Fruit fly (Drosophila melanogaster) whole organism, embryonic: ENCODE results near the gene LanB1.

Experiments
- Abd-B ChIP-seq: fragments of 200-800 bp; sonication (Bioruptor generic); optimal IDR thresholded peaks from 2 replicates; lab custom pipeline; 2018; ENCODE audit warnings: missing biosample characterization, mild to moderate bottlenecking, missing genetic modification characterization, moderate library complexity
- Antp ChIP-seq: fragments of 200-800 bp; sonication (Bioruptor generic); optimal IDR thresholded peaks from 3 replicates; lab custom pipeline; 2016; ENCODE audit warnings: missing biosample characterization, missing genetic modification characterization
- Atf6 ChIP-seq: fragments of 200-800 bp; sonication (Bioruptor generic); IDR thresholded peaks from 2 replicates; pipeline ENCODE4 v1.3.6; 2022; ENCODE audit warnings: missing biosample characterization, missing genetic modification characterization
- BEAF-32 ChIP-seq: fragments of 200-800 bp; sonication (Bioruptor generic); optimal IDR thresholded peaks from 3 replicates; lab custom pipeline; 2017; ENCODE audit warnings: missing biosample characterization, missing genetic modification characterization, mild to moderate bottlenecking, moderate library complexity, missing genetic modification reagents
- Bgb ChIP-seq: fragments of 200-800 bp; sonication (Bioruptor generic); IDR thresholded peaks from 2 replicates; pipeline ENCODE4 v1.3.6; 2022; ENCODE audit warnings: missing biosample characterization, missing genetic modification characterization; ENCODE audit not compliant: partially characterized antibody
- BtbVII ChIP-seq: fragments of 200-800 bp; sonication (Bioruptor generic); optimal IDR thresholded peaks from 3 replicates; lab custom pipeline; 2017; ENCODE audit warnings: missing biosample characterization, mild to moderate bottlenecking, missing genetic modification characterization
- CG10462 ChIP-seq: fragments of 200-800 bp; sonication (Bioruptor generic); optimal IDR thresholded peaks from 2 replicates; lab custom pipeline; 2016; ENCODE audit warnings: missing biosample characterization, missing genetic modification characterization
- CG1603 ChIP-seq: fragments of 200-800 bp; sonication (Bioruptor generic); optimal IDR thresholded peaks from 2 replicates; lab custom pipeline; 2019; ENCODE audit warnings: missing biosample characterization, mild to moderate bottlenecking, missing genetic modification characterization, moderate library complexity
- CG17186 ChIP-seq: fragments of 200-800 bp; sonication (Bioruptor generic); optimal IDR thresholded peaks from 3 replicates; lab custom pipeline; 2017; ENCODE audit warnings: missing biosample characterization, missing genetic modification reagents, missing genetic modification characterization
- CG17385 ChIP-seq: fragments of 200-800 bp; sonication (Bioruptor generic); optimal IDR thresholded peaks from 3 replicates; lab custom pipeline; 2018; ENCODE audit warnings: missing biosample characterization, mild to moderate bottlenecking, missing genetic modification characterization
- CG2199 ChIP-seq: fragments of 200-800 bp; sonication (Bioruptor generic); IDR thresholded peaks from 3 replicates; pipeline ENCODE4 v1.3.6; 2022; ENCODE audit warnings: missing biosample characterization, missing genetic modification characterization
- CG30431 ChIP-seq: fragments of 200-800 bp; sonication (Bioruptor generic); optimal IDR thresholded peaks from 2 replicates; lab custom pipeline; 2017; ENCODE audit warnings: missing biosample characterization, missing genetic modification characterization
- CG3281 ChIP-seq: fragments of 200-800 bp; sonication (Bioruptor generic); optimal IDR thresholded peaks from 3 replicates; lab custom pipeline; 2017; ENCODE audit warnings: missing biosample characterization, mild to moderate bottlenecking, missing genetic modification characterization
- CG4404 ChIP-seq: fragments of 200-800 bp; sonication (Bioruptor generic); IDR thresholded peaks from 2 replicates; pipeline ENCODE4 v1.3.6; 2022; ENCODE audit warnings: missing biosample characterization, missing genetic modification characterization
- CG6689 ChIP-seq: fragments of 200-800 bp; sonication (Bioruptor generic); IDR thresholded peaks from 2 replicates; pipeline ENCODE4 v1.3.6; 2022; ENCODE audit warnings: missing biosample characterization, missing genetic modification characterization
- CG6813 ChIP-seq: fragments of 200-800 bp; sonication (Bioruptor generic); optimal IDR thresholded peaks from 2 replicates; lab custom pipeline; 2017; ENCODE audit warnings: missing biosample characterization, missing genetic modification characterization, mild to moderate bottlenecking, moderate library complexity, missing genetic modification reagents
- CG7271 ChIP-seq: fragments of 200-800 bp; sonication (Bioruptor generic); optimal IDR thresholded peaks from 2 replicates; lab custom pipeline; 2018; ENCODE audit warnings: missing biosample characterization, mild to moderate bottlenecking, missing genetic modification characterization, moderate library complexity
- CG7372 ChIP-seq: fragments of 200-800 bp; sonication (Bioruptor generic); IDR thresholded peaks from 2 replicates; pipeline ENCODE4 v1.3.6; 2022; ENCODE audit warnings: missing biosample characterization, missing genetic modification characterization
- CG7839 ChIP-seq: fragments of 200-800 bp; sonication (Bioruptor generic); optimal IDR thresholded peaks from 3 replicates; lab custom pipeline; 2018; ENCODE audit warnings: missing biosample characterization, mild to moderate bottlenecking, missing genetic modification characterization, moderate library complexity
- CG8924 ChIP-seq: fragments of 200-800 bp; optimal IDR thresholded peaks from 3 replicates; lab custom pipeline; 2019; ENCODE audit warnings: missing biosample characterization, mild to moderate bottlenecking, missing genetic modification characterization, moderate library complexity
- CHES-1-like ChIP-seq: fragments of 200-800 bp; sonication (Bioruptor generic); optimal IDR thresholded peaks from 2 replicates; lab custom pipeline; 2016; ENCODE audit warnings: missing biosample characterization, missing genetic modification characterization
- CrebB ChIP-seq: fragments of 200-800 bp; sonication (Bioruptor generic); optimal IDR thresholded peaks from 3 replicates; lab custom pipeline; 2018; ENCODE audit warnings: missing biosample characterization, mild to moderate bottlenecking, missing genetic modification characterization
- Dfd ChIP-seq, 2 experiments: fragments of >200 bp; optimal IDR thresholded peaks; 2 replicates each; lab custom pipeline; 2017; ENCODE audit warnings: missing biosample characterization in 2 of 2, missing genetic modification characterization in 2 of 2
- Ets65A ChIP-seq: fragments of 200-800 bp; sonication (Bioruptor generic); peaks from one replicate; lab custom pipeline; 2016; ENCODE audit warnings: missing biosample characterization, missing genetic modification characterization
- Fer1 ChIP-seq: fragments of 200-800 bp; sonication (Bioruptor generic); optimal IDR thresholded peaks from 2 replicates; lab custom pipeline; 2017; ENCODE audit warnings: missing biosample characterization, mild to moderate bottlenecking, missing genetic modification characterization
- Jarid2 ChIP-seq: fragments of 200-800 bp; sonication (Bioruptor generic); optimal IDR thresholded peaks from 3 replicates; lab custom pipeline; 2017; ENCODE audit warnings: mild to moderate bottlenecking, missing biosample characterization, missing genetic modification reagents, missing genetic modification characterization
- Lim3 ChIP-seq: fragments of 200-800 bp; sonication (Bioruptor generic); IDR thresholded peaks from 2 replicates; pipeline ENCODE4 v1.3.6; 2022; ENCODE audit warnings: missing biosample characterization, missing genetic modification characterization
- Oaz ChIP-seq: fragments of 200-800 bp; sonication (Bioruptor generic); IDR thresholded peaks from 2 replicates; pipeline ENCODE4 v1.3.6; 2022; ENCODE audit warnings: missing biosample characterization, missing genetic modification characterization
- Oli ChIP-seq: fragments of 200-800 bp; sonication (Bioruptor generic); optimal IDR thresholded peaks from 2 replicates; lab custom pipeline; 2018; ENCODE audit warnings: missing biosample characterization, mild to moderate bottlenecking, missing genetic modification characterization, moderate library complexity
- Optix ChIP-seq: fragments of 200-800 bp; sonication (Bioruptor generic); IDR thresholded peaks from 3 replicates; pipeline ENCODE4 v1.3.6; 2022; ENCODE audit warnings: missing biosample characterization, missing genetic modification characterization
- Ptx1 ChIP-seq: fragments of 200-800 bp; sonication (Bioruptor generic); IDR thresholded peaks from 2 replicates; pipeline ENCODE4 v1.3.6; 2022; ENCODE audit warnings: missing biosample characterization, missing genetic modification characterization
- Ravus ChIP-seq: fragments of 200-800 bp; sonication (Bioruptor generic); IDR thresholded peaks from 2 replicates; pipeline ENCODE4 v1.3.6; 2022; ENCODE audit warnings: missing biosample characterization, missing genetic modification characterization
- Sin3A ChIP-seq: fragments of >200 bp; optimal IDR thresholded peaks from 2 replicates; lab custom pipeline; 2018
- Sox100B ChIP-seq: fragments of 200-800 bp; sonication (Bioruptor generic); optimal IDR thresholded peaks from 3 replicates; lab custom pipeline; 2018; ENCODE audit warnings: missing biosample characterization, mild to moderate bottlenecking, missing genetic modification characterization
- Ssrp ChIP-seq: fragments of 200-800 bp; sonication (Bioruptor generic); optimal IDR thresholded peaks from 2 replicates; lab custom pipeline; 2018; ENCODE audit warnings: missing biosample characterization, mild to moderate bottlenecking, missing genetic modification characterization, moderate library complexity
- Trl ChIP-seq, 3 experiments: fragments of >200 bp in 2 of 3; fragments of 200-800 bp in 1 of 3; sonication (Bioruptor generic) in 1 of 3; optimal IDR thresholded peaks; 2 replicates in 1 of 3; 3 replicates in 2 of 3; lab custom pipeline; 2016 to 2017; ENCODE audit warnings: missing biosample characterization in 1 of 3, missing genetic modification characterization in 1 of 3
- ara ChIP-seq: fragments of 200-800 bp; sonication (Bioruptor generic); IDR thresholded peaks from 2 replicates; pipeline ENCODE4 v1.3.6; 2022; ENCODE audit warnings: missing biosample characterization, missing genetic modification characterization
- bcd ChIP-seq: fragments of 200-800 bp; sonication (Bioruptor generic); optimal IDR thresholded peaks from 2 replicates; lab custom pipeline; 2017; ENCODE audit warnings: missing biosample characterization, mild to moderate bottlenecking, missing genetic modification characterization
- bsh ChIP-seq, 2 experiments: fragments of 200-800 bp; sonication (Bioruptor generic); optimal IDR thresholded peaks; 2 replicates each; lab custom pipeline; 2017 to 2018; ENCODE audit warnings: mild to moderate bottlenecking in 2 of 2, missing biosample characterization in 2 of 2, missing genetic modification characterization in 2 of 2, moderate library complexity in 1 of 2
- crol ChIP-seq: fragments of 200-800 bp; sonication (Bioruptor generic); IDR thresholded peaks from 2 replicates; pipeline ENCODE4 v1.3.6; 2022; ENCODE audit warnings: missing biosample characterization, missing genetic modification characterization
- dimm ChIP-seq: fragments of 200-800 bp; sonication (Bioruptor generic); IDR thresholded peaks from 2 replicates; pipeline ENCODE4 v1.3.6; 2022; ENCODE audit warnings: missing biosample characterization, missing genetic modification characterization
- dysf ChIP-seq: fragments of 200-800 bp; sonication (Bioruptor generic); IDR thresholded peaks from 3 replicates; pipeline ENCODE4 v1.3.6; 2022; ENCODE audit warnings: missing biosample characterization, missing genetic modification characterization
- ewg ChIP-seq: fragments of 200-800 bp; sonication (Bioruptor generic); optimal IDR thresholded peaks from 3 replicates; lab custom pipeline; 2017; ENCODE audit warnings: mild to moderate bottlenecking, missing biosample characterization, missing genetic modification reagents, missing genetic modification characterization
- insv ChIP-seq, 2 experiments: fragments of 200-800 bp; sonication (Bioruptor generic); optimal IDR thresholded peaks; 3 replicates each; lab custom pipeline; 2016 to 2018; ENCODE audit warnings: missing biosample characterization in 2 of 2, missing genetic modification characterization in 2 of 2
- kah ChIP-seq: fragments of 200-800 bp; sonication (Bioruptor generic); optimal IDR thresholded peaks from 2 replicates; lab custom pipeline; 2018; ENCODE audit warnings: missing biosample characterization, mild to moderate bottlenecking, missing genetic modification characterization
- ken ChIP-seq: fragments of 200-800 bp; sonication (Bioruptor generic); IDR thresholded peaks from 3 replicates; pipeline ENCODE4 v1.3.6; 2022; ENCODE audit warnings: missing biosample characterization, missing genetic modification characterization
- lov ChIP-seq, 2 experiments: fragments of 200-800 bp in 1 of 2; fragments of >200 bp in 1 of 2; sonication (Bioruptor generic) in 1 of 2; IDR thresholded peaks in 1 of 2; optimal IDR thresholded peaks in 1 of 2; 2 replicates in 1 of 2; 3 replicates in 1 of 2; pipeline versions ENCODE4 v1.3.6 to Lab custom; 2017 to 2022; ENCODE audit warnings: missing biosample characterization in 1 of 2, missing genetic modification characterization in 1 of 2
- mam ChIP-seq: fragments of 200-800 bp; sonication (Bioruptor generic); optimal IDR thresholded peaks from 3 replicates; lab custom pipeline; 2016; ENCODE audit warnings: missing biosample characterization, missing genetic modification characterization
- org-1 ChIP-seq: fragments of 200-800 bp; sonication (Bioruptor generic); optimal IDR thresholded peaks from 2 replicates; lab custom pipeline; 2017; ENCODE audit warnings: missing biosample characterization, missing genetic modification characterization
- repo ChIP-seq: fragments of 200-800 bp; sonication (Bioruptor generic); optimal IDR thresholded peaks from 2 replicates; lab custom pipeline; 2016; ENCODE audit warnings: missing biosample characterization, missing genetic modification characterization
- wor ChIP-seq: fragments of 200-800 bp; sonication (Bioruptor generic); IDR thresholded peaks from 2 replicates; pipeline ENCODE4 v1.3.6; 2022; ENCODE audit warnings: missing biosample characterization, missing genetic modification characterization

LanB1 gene

DNA sequence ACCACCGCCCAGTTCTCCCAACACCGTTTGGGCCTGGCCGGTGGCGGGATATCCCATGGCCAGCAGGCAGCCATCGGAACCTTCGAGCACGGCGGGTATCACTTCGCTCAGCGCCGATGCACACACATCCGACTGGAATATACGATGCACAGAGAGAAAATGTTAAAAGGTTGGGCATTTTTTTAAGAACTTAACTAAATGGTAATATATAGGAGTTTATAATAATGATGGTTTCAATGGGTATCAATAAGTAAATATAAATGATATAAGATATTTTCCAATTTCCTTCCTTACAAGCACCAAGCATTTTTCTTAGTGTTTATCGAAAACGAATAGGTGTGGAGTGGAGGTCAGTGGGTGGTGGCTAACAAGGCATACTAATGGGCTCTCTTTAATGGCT is 40.4 kb downstream of the LanB1 start (continued):
- TF ChIP-seq CG17385 (GFP tag; lab: Kevin White, UChicago) (no peak), CG7372 (GFP tag; lab: Robert Waterston, UW) (no peak), CG6813 (peak; percentile 22), CG4404 (GFP tag; lab: Robert Waterston, UW) (0 out of 2 replicates have a peak, but pooled peaks have one; percentile 20), Ssrp (tag; lab: Kevin White, UChicago) (peak; percentile 38), Trl (optimal IDR thresholded peaks at IDR 0.05; lab: Kevin White, UChicago) (no peak), Trl (GFP tag; optimal IDR thresholded peaks at IDR 0.05; lab: Kevin White, UChicago) (no peak), bsh (GFP tag; optimal IDR thresholded peaks at IDR 0.05; lab: Kevin White, UChicago) (peak in 1 of 2 experiments; percentile 69), org-1 (peak; percentile 12), CG10462 (GFP tag; lab: Kevin White, UChicago) (no peak), CHES-1-like (GFP tag; lab: Kevin White, UChicago) (no peak), CG8924 (tag; lab: Kevin White, UChicago) (peak; percentile 34), CG3281 (GFP tag; lab: Kevin White, UChicago) (peak; percentile 21), CG1603 (tag; lab: Kevin White, UChicago) (peak; percentile 24), CG2199 (GFP tag; lab: Robert Waterston, UW) (no peak), mam (GFP tag; lab: Kevin White, UChicago) (no peak), ken (GFP tag; lab: Robert Waterston, UW) (0 out of 3 replicates have a peak, but pooled peaks have one; percentile 10), CG7839 (peak; percentile 51), Abd-B (GFP tag; lab: Kevin White, UChicago) (peak; percentile 14), CG17186 (GFP tag; lab: Kevin White, UChicago) (no peak), crol (GFP tag; lab: Robert Waterston, UW) (no peak), BEAF-32 (GFP tag; lab: Kevin White, UChicago) (no peak), Fer1 (peak; percentile 53), Oli (peak; percentile 31), CG6689 (GFP tag; lab: Robert Waterston, UW) (peak; percentile 30; the same call in 1 of the 2 replicates), Optix (0 out of 3 replicates have a peak, but pooled peaks have one; percentile 20), ara (GFP tag; lab: Robert Waterston, UW) (peak; percentile 40; the same call in 1 of the 2 replicates), Lim3 (GFP tag; lab: Robert Waterston, UW) (no peak), dysf (GFP tag; lab: Robert Waterston, UW) (peak; percentile 51; the same call in 2 of the 3 replicates), Ptx1 (0 out of 2 replicates have a peak, but pooled peaks have one; percentile 10)

- TF ChIP-seq CrebB (tag; lab: Kevin White, UChicago) (no peak), kah (GFP tag; lab: Kevin White, UChicago) (no peak), CG30431 (GFP tag; lab: Kevin White, UChicago) (no peak), Atf6 (GFP tag; lab: Robert Waterston, UW) (no peak), bcd (no peak), ewg (GFP tag; lab: Kevin White, UChicago) (peak; percentile 84), Bgb (GFP tag; lab: Robert Waterston, UW) (no peak), CG7271 (tag; lab: Kevin White, UChicago) (no peak), Antp (GFP tag; lab: Kevin White, UChicago) (no peak), Jarid2 (peak; percentile 86), Oaz (GFP tag; lab: Robert Waterston, UW) (no peak), BtbVII (GFP tag; lab: Kevin White, UChicago) (no peak), dimm (no peak), Ets65A (GFP tag; lab: Kevin White, UChicago) (peak; percentile 53), Dfd (GFP tag; optimal IDR thresholded peaks at IDR 0.05; lab: Kevin White, UChicago) (no peak), Sox100B (GFP tag; lab: Kevin White, UChicago) (no peak), insv (GFP tag; optimal IDR thresholded peaks at IDR 0.05; lab: Kevin White, UChicago) (no peak), Sin3A (lab: Kevin White, UChicago) (no peak), lov (optimal IDR thresholded peaks at IDR 0.05; lab: Kevin White, UChicago) (no peak), lov (GFP tag; IDR thresholded peaks at IDR 0.05; lab: Robert Waterston, UW) (no peak), Ravus (GFP tag; lab: Robert Waterston, UW) (no peak), wor (GFP tag; lab: Robert Waterston, UW) (no peak), repo (GFP tag; lab: Kevin White, UChicago) (no peak)
These were observed 43.9 kb downstream of the LanB1 start, which contains the start of gene CG14535 for dm6 chr2L:7855108-7855507. TSS of gene CG14535 (minus strand) at chr2L:7855475.
